Worm (Caenorhabditis elegans): ENCODE results near the gene slc-25A18.2.
A peak's percentile ranks its signal among the peaks of the same experiment; 100 is the strongest.

The slc-25A18.2 gene

DNA sequence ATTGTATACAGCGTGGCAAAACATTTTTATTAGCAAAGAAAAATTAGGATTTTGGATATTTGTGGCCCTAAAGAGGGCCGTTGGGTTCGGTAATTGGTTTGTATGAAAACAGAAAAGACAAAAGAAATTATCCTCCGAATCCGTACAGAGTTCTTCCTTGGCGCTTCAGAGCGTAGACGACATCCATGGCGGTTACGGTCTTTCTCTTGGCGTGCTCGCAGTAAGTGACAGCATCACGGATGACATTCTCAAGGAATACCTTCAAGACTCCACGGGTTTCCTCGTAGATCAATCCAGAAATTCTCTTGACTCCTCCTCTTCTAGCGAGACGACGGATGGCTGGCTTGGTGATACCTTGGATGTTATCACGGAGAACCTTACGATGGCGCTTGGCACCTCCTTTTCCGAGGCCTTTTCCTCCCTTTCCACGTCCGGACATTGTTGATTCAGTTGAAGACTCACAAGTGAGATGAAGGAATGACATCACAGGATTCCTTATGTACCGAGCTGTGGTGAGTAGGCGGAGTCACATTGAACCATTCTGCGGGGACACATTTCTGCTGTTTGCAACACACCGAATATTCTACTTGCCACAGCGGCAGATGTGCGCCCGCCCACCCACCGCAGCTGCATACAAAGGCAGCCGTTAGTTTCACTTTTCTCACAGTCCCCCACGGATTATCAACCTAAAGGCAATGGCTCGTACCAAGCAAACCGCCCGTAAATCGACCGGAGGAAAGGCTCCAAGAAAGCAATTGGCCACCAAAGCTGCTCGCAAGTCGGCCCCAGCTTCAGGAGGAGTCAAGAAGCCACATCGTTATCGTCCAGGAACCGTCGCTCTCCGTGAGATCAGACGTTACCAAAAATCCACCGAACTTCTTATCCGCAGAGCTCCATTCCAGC, 13.0 kb downstream of the slc-25A18.2 start, which contains the start of the genes his-60 and his-59 (continued):
- TF ChIP-seq rcor-1 (GFP tag; IDR thresholded peaks at IDR 0.05) (no peak; the same call in 1 of the 2 replicates), nhr-80 (tag; optimal IDR thresholded peaks at IDR 0.05) (no peak), somi-1 (GFP tag; optimal IDR thresholded peaks at IDR 0.05) (no peak), tlf-1 (GFP tag; optimal IDR thresholded peaks at IDR 0.05) (peak; percentile 76), him-1 (tag; optimal IDR thresholded peaks at IDR 0.05) (no peak), chd-7 (tag; optimal IDR thresholded peaks at IDR 0.05) (no peak), snpc-1.3 (tag; optimal IDR thresholded peaks at IDR 0.05; ENCODE audit: insufficient read depth) (peak; percentile 79), ama-1 (optimal IDR thresholded peaks at IDR 0.05) (no peak), ama-1 (GFP tag; optimal IDR thresholded peaks at IDR 0.05) (peak in 1 of 2 experiments; percentile 83), madf-8 (GFP tag; conservative IDR thresholded peaks at IDR 0.05) (no peak; the same call in 1 of the 2 replicates), ztf-25 (GFP tag; IDR thresholded peaks at IDR 0.05) (peak; percentile 28; the same call in 1 of the 2 replicates), die-1 (tag; optimal IDR thresholded peaks at IDR 0.05) (peak; percentile 43), lin-40 (tag; optimal IDR thresholded peaks at IDR 0.05) (no peak), madf-3 (GFP tag; IDR thresholded peaks at IDR 0.05) (peak; percentile 62; the same call in 1 of the 2 replicates), F55B11.4 (tag; optimal IDR thresholded peaks at IDR 0.05; ENCODE audit: borderline replicate concordance, insufficient read depth) (no peak), nhr-90 (tag; optimal IDR thresholded peaks at IDR 0.05) (peak; percentile 51), nhr-179 (tag; optimal IDR thresholded peaks at IDR 0.05) (no peak), madf-10 (tag; optimal IDR thresholded peaks at IDR 0.05) (no peak), dox-1 (GFP tag; IDR thresholded peaks at IDR 0.05) (peak; percentile 93), sdz-38 (tag; optimal IDR thresholded peaks at IDR 0.05) (no peak), hsf-1 (GFP tag; IDR thresholded peaks at IDR 0.05) (peak; percentile 13)

ce11 chrIV:7488457-7488783, 13.6 kb downstream of the slc-25A18.2 start:
- no peak for TF ChIP-seq pha-4 (tag; optimal IDR thresholded peaks at IDR 0.05)
- TF ChIP-seq nhr-80 (tag; optimal IDR thresholded peaks at IDR 0.05): no peak
- no peak for TF ChIP-seq atf-7 (tag; optimal IDR thresholded peaks at IDR 0.05)
- no peak; the same call in 1 of the 2 replicates for TF ChIP-seq aptf-3 (GFP tag; IDR thresholded peaks at IDR 0.05)
- peak; percentile 51 for TF ChIP-seq tlf-1 (GFP tag; optimal IDR thresholded peaks at IDR 0.05)
- no peak for TF ChIP-seq F52B5.7 (tag; optimal IDR thresholded peaks at IDR 0.05)
- TF ChIP-seq F23B12.7 (tag; optimal IDR thresholded peaks at IDR 0.05; ENCODE audit: insufficient read depth): no peak
- TF ChIP-seq T07F8.4 (tag; optimal IDR thresholded peaks at IDR 0.05): no peak
- no peak for TF ChIP-seq madf-3 (GFP tag; IDR thresholded peaks at IDR 0.05)
- no peak for TF ChIP-seq rpc-1 (optimal IDR thresholded peaks at IDR 0.05)
- TF ChIP-seq rpc-1 (tag; optimal IDR thresholded peaks at IDR 0.05): no peak
- TF ChIP-seq lir-1 (GFP tag; conservative IDR thresholded peaks at IDR 0.05): no peak
- peak; percentile 57; the same call in 1 of the 2 replicates for TF ChIP-seq ekl-4 (GFP tag; IDR thresholded peaks at IDR 0.05)
- no peak for TF ChIP-seq B0261.1 (tag; optimal IDR thresholded peaks at IDR 0.05)
- no peak for TF ChIP-seq Y56A3A.18 (GFP tag; IDR thresholded peaks at IDR 0.05)
- no peak for TF ChIP-seq ceh-79 (tag; optimal IDR thresholded peaks at IDR 0.05)
- TF ChIP-seq mes-4 (tag; optimal IDR thresholded peaks at IDR 0.05): no peak
- TF ChIP-seq nhr-179 (tag; optimal IDR thresholded peaks at IDR 0.05): no peak
- TF ChIP-seq ztf-18 (tag; optimal IDR thresholded peaks at IDR 0.05): no peak
- TF ChIP-seq sea-2 (GFP tag; IDR thresholded peaks at IDR 0.05): no peak
- TF ChIP-seq K12H6.12 (tag; optimal IDR thresholded peaks at IDR 0.05): no peak
- no peak for TF ChIP-seq lag-1 (GFP tag; IDR thresholded peaks at IDR 0.05)
- TF ChIP-seq unc-62 (GFP tag; optimal IDR thresholded peaks at IDR 0.05): no peak
- no peak for TF ChIP-seq somi-1 (GFP tag; optimal IDR thresholded peaks at IDR 0.05)
- no peak for TF ChIP-seq ceh-40 (GFP tag; IDR thresholded peaks at IDR 0.05)
- TF ChIP-seq madf-8 (GFP tag; conservative IDR thresholded peaks at IDR 0.05): no peak; the same call in 1 of the 2 replicates
- no peak; the same call in 1 of the 2 replicates for TF ChIP-seq egl-44 (GFP tag; IDR thresholded peaks at IDR 0.05)
- no peak for TF ChIP-seq zfh-2 (GFP tag; conservative IDR thresholded peaks at IDR 0.05)
- TF ChIP-seq T26A5.8 (tag; optimal IDR thresholded peaks at IDR 0.05): no peak
- TF ChIP-seq mxl-1 (tag; optimal IDR thresholded peaks at IDR 0.05): no peak
- no peak for TF ChIP-seq hlh-26 (GFP tag; conservative IDR thresholded peaks at IDR 0.05)
- TF ChIP-seq lin-40 (tag; optimal IDR thresholded peaks at IDR 0.05): no peak
- peak; percentile 63 for TF ChIP-seq madf-6 (GFP tag; IDR thresholded peaks at IDR 0.05)

Measured in whole organism, young adult.